Fruit fly (Drosophila melanogaster) whole organism, embryonic: ENCODE results near the gene CG46439.

Experiments used
- CG11093 ChIP-seq: fragments of 200-800 bp; sonication (Bioruptor generic); IDR thresholded peaks from 3 replicates; pipeline ENCODE4 v1.3.6; 2022; ENCODE audit warnings: missing biosample characterization, missing genetic modification characterization
- CG11398 ChIP-seq: fragments of 200-800 bp; sonication (Bioruptor generic); optimal IDR thresholded peaks from 2 replicates; lab custom pipeline; 2016; ENCODE audit warnings: missing biosample characterization, missing genetic modification characterization
- CG11456 ChIP-seq: fragments of 200-800 bp; sonication (Bioruptor generic); IDR thresholded peaks from 3 replicates; pipeline ENCODE4 v1.3.6; 2022; ENCODE audit warnings: missing biosample characterization, missing genetic modification characterization
- CG12071 ChIP-seq: fragments of 200-800 bp; sonication (Bioruptor generic); optimal IDR thresholded peaks from 3 replicates; lab custom pipeline; 2018; ENCODE audit warnings: missing biosample characterization, mild to moderate bottlenecking, missing genetic modification characterization
- CG1233 ChIP-seq: fragments of 200-800 bp; sonication (Bioruptor generic); optimal IDR thresholded peaks from 4 replicates; lab custom pipeline; 2018; ENCODE audit warnings: missing biosample characterization, mild to moderate bottlenecking, missing genetic modification characterization
- CG13123 ChIP-seq: fragments of 200-800 bp; sonication (Bioruptor generic); optimal IDR thresholded peaks from 2 replicates; lab custom pipeline; 2016; ENCODE audit warnings: missing biosample characterization, missing genetic modification characterization
- CG14441 ChIP-seq: fragments of 200-800 bp; sonication (Bioruptor generic); IDR thresholded peaks from 2 replicates; pipeline ENCODE4 v1.3.6; 2022; ENCODE audit warnings: missing biosample characterization, missing genetic modification characterization
- CG14710 ChIP-seq: fragments of 200-800 bp; sonication (Bioruptor generic); optimal IDR thresholded peaks from 3 replicates; lab custom pipeline; 2019; ENCODE audit warnings: missing biosample characterization, mild to moderate bottlenecking, missing genetic modification characterization, moderate library complexity
- CG18599 ChIP-seq: fragments of 200-800 bp; sonication (Bioruptor generic); optimal IDR thresholded peaks from 3 replicates; lab custom pipeline; 2017; ENCODE audit warnings: missing biosample characterization, missing genetic modification characterization, mild to moderate bottlenecking, moderate library complexity, missing genetic modification reagents
- CG2712 ChIP-seq: fragments of 200-800 bp; optimal IDR thresholded peaks from 3 replicates; lab custom pipeline; 2019; ENCODE audit warnings: missing biosample characterization, mild to moderate bottlenecking, missing genetic modification characterization, moderate library complexity
- CG30020 ChIP-seq: fragments of 200-800 bp; optimal IDR thresholded peaks from 2 replicates; lab custom pipeline; 2019; ENCODE audit warnings: missing biosample characterization, mild to moderate bottlenecking, missing genetic modification characterization, moderate library complexity
- CG32532 ChIP-seq: fragments of 200-800 bp; sonication (Bioruptor generic); IDR thresholded peaks from 2 replicates; pipeline ENCODE4 v1.3.6; 2022; ENCODE audit warnings: missing biosample characterization, missing genetic modification characterization
- CG34224 ChIP-seq: fragments of 200-800 bp; sonication (Bioruptor generic); IDR thresholded peaks from 3 replicates; pipeline ENCODE4 v1.3.6; 2022; ENCODE audit warnings: missing biosample characterization, missing genetic modification characterization; ENCODE audit not compliant: partially characterized antibody
- CG4360 ChIP-seq: fragments of 200-800 bp; sonication (Bioruptor generic); IDR thresholded peaks from 2 replicates; pipeline ENCODE4 v1.3.6; 2022; ENCODE audit warnings: missing biosample characterization, missing genetic modification characterization
- CG4617 ChIP-seq: fragments of 200-800 bp; sonication (Bioruptor generic); optimal IDR thresholded peaks from 3 replicates; lab custom pipeline; 2016; ENCODE audit warnings: missing biosample characterization, missing genetic modification characterization, borderline replicate concordance
- CG7839 ChIP-seq: fragments of 200-800 bp; sonication (Bioruptor generic); optimal IDR thresholded peaks from 3 replicates; lab custom pipeline; 2018; ENCODE audit warnings: missing biosample characterization, mild to moderate bottlenecking, missing genetic modification characterization, moderate library complexity
- CG8281 ChIP-seq: fragments of 200-800 bp; sonication (Bioruptor generic); optimal IDR thresholded peaks from 2 replicates; lab custom pipeline; 2018; ENCODE audit warnings: missing biosample characterization, mild to moderate bottlenecking, missing genetic modification characterization, moderate library complexity
- D19B ChIP-seq: fragments of 200-800 bp; sonication (Bioruptor generic); optimal IDR thresholded peaks from 2 replicates; lab custom pipeline; 2017; ENCODE audit warnings: missing biosample characterization, mild to moderate bottlenecking, missing genetic modification characterization
- Deaf1 ChIP-seq: fragments of 200-800 bp; optimal IDR thresholded peaks from 3 replicates; lab custom pipeline; 2019; ENCODE audit warnings: missing biosample characterization, mild to moderate bottlenecking, missing genetic modification characterization, moderate library complexity
- Dfd ChIP-seq, 2 experiments: fragments of >200 bp; optimal IDR thresholded peaks; 2 replicates each; lab custom pipeline; 2017; ENCODE audit warnings: missing biosample characterization in 2 of 2, missing genetic modification characterization in 2 of 2
- Dp ChIP-seq: fragments of 200-800 bp; sonication (Bioruptor generic); optimal IDR thresholded peaks from 2 replicates; lab custom pipeline; 2018; ENCODE audit warnings: missing biosample characterization, mild to moderate bottlenecking, missing genetic modification characterization, moderate library complexity
- Fer3 ChIP-seq: fragments of 200-800 bp; sonication (Bioruptor generic); optimal IDR thresholded peaks from 2 replicates; lab custom pipeline; 2018; ENCODE audit warnings: missing biosample characterization, mild to moderate bottlenecking, missing genetic modification characterization, moderate library complexity
- Hey ChIP-seq: fragments of 200-800 bp; sonication (Bioruptor generic); optimal IDR thresholded peaks from 3 replicates; lab custom pipeline; 2018; ENCODE audit warnings: missing biosample characterization, mild to moderate bottlenecking, missing genetic modification characterization
- Hr3 ChIP-seq: fragments of 200-800 bp; sonication (Bioruptor generic); optimal IDR thresholded peaks from 3 replicates; lab custom pipeline; 2016; ENCODE audit warnings: missing biosample characterization, missing genetic modification characterization
- Hsf ChIP-seq: fragments of 200-800 bp; sonication (Bioruptor generic); optimal IDR thresholded peaks from 3 replicates; lab custom pipeline; 2016; ENCODE audit warnings: missing biosample characterization, missing genetic modification characterization
- Lhr ChIP-seq: fragments of 200-800 bp; sonication (Bioruptor generic); optimal IDR thresholded peaks from 3 replicates; lab custom pipeline; 2017; ENCODE audit warnings: mild to moderate bottlenecking, missing biosample characterization, missing genetic modification reagents, missing genetic modification characterization
- NC2α ChIP-seq: fragments of 200-800 bp; sonication (Bioruptor generic); optimal IDR thresholded peaks from 2 replicates; lab custom pipeline; 2016; ENCODE audit warnings: missing biosample characterization, missing genetic modification characterization
- NfI ChIP-seq: fragments of 200-800 bp; sonication (Bioruptor generic); optimal IDR thresholded peaks from 3 replicates; lab custom pipeline; 2018; ENCODE audit warnings: missing biosample characterization, mild to moderate bottlenecking, missing genetic modification characterization, moderate library complexity
- Oli ChIP-seq: fragments of 200-800 bp; sonication (Bioruptor generic); optimal IDR thresholded peaks from 2 replicates; lab custom pipeline; 2018; ENCODE audit warnings: missing biosample characterization, mild to moderate bottlenecking, missing genetic modification characterization, moderate library complexity
- Six4 ChIP-seq: fragments of 200-800 bp; sonication (Bioruptor generic); optimal IDR thresholded peaks from 2 replicates; lab custom pipeline; 2016; ENCODE audit warnings: missing biosample characterization, missing genetic modification characterization
- ap ChIP-seq: fragments of 200-800 bp; sonication (Bioruptor generic); IDR thresholded peaks from 2 replicates; pipeline ENCODE4 v1.3.6; 2022; ENCODE audit warnings: missing biosample characterization, missing genetic modification characterization
- caup ChIP-seq: fragments of 200-800 bp; sonication (Bioruptor generic); optimal IDR thresholded peaks from 3 replicates; lab custom pipeline; 2017; ENCODE audit warnings: missing biosample characterization, mild to moderate bottlenecking, missing genetic modification characterization, moderate library complexity; ENCODE audit not compliant: severe bottlenecking
- danr ChIP-seq: fragments of 200-800 bp; sonication (Bioruptor generic); IDR thresholded peaks from 2 replicates; pipeline ENCODE4 v1.3.6; 2022; ENCODE audit warnings: missing biosample characterization, missing genetic modification characterization
- dimm ChIP-seq: fragments of 200-800 bp; sonication (Bioruptor generic); IDR thresholded peaks from 2 replicates; pipeline ENCODE4 v1.3.6; 2022; ENCODE audit warnings: missing biosample characterization, missing genetic modification characterization
- fru ChIP-seq: fragments of >200 bp; optimal IDR thresholded peaks from 2 replicates; lab custom pipeline; 2017
- ftz-f1 ChIP-seq: fragments of 200-800 bp; sonication (Bioruptor generic); optimal IDR thresholded peaks from 2 replicates; lab custom pipeline; 2016; ENCODE audit warnings: missing biosample characterization, missing genetic modification characterization
- hth ChIP-seq: fragments of >200 bp; optimal IDR thresholded peaks from 2 replicates; lab custom pipeline; 2017; ENCODE audit warnings: inconsistent platforms
- jigr1 ChIP-seq: fragments of 200-800 bp; sonication (Bioruptor generic); IDR thresholded peaks from 3 replicates; pipeline ENCODE4 v1.3.6; 2022; ENCODE audit warnings: missing biosample characterization, missing genetic modification characterization
- kay ChIP-seq: fragments of 200-800 bp; sonication (Bioruptor generic); optimal IDR thresholded peaks from 2 replicates; lab custom pipeline; 2016; ENCODE audit warnings: missing biosample characterization, missing genetic modification characterization
- knrl ChIP-seq: fragments of 200-800 bp; sonication (Bioruptor generic); IDR thresholded peaks from 3 replicates; pipeline ENCODE4 v1.3.6; 2022; ENCODE audit warnings: missing biosample characterization, missing genetic modification characterization; ENCODE audit not compliant: partially characterized antibody
- lov ChIP-seq, 2 experiments: fragments of 200-800 bp in 1 of 2; fragments of >200 bp in 1 of 2; sonication (Bioruptor generic) in 1 of 2; IDR thresholded peaks in 1 of 2; optimal IDR thresholded peaks in 1 of 2; 2 replicates in 1 of 2; 3 replicates in 1 of 2; pipeline versions ENCODE4 v1.3.6 to Lab custom; 2017 to 2022; ENCODE audit warnings: missing biosample characterization in 1 of 2, missing genetic modification characterization in 1 of 2
- mirr ChIP-seq: fragments of 200-800 bp; sonication (Bioruptor generic); optimal IDR thresholded peaks from 3 replicates; lab custom pipeline; 2018; ENCODE audit warnings: missing biosample characterization, mild to moderate bottlenecking, missing genetic modification characterization
- sisA ChIP-seq: fragments of 200-800 bp; sonication (Bioruptor generic); IDR thresholded peaks from 2 replicates; pipeline ENCODE4 v1.3.6; 2022; ENCODE audit warnings: missing biosample characterization, missing genetic modification characterization
- sna ChIP-seq: fragments of 200-800 bp; sonication (Bioruptor generic); IDR thresholded peaks from 2 replicates; pipeline ENCODE4 v1.3.6; 2022; ENCODE audit warnings: missing biosample characterization, missing genetic modification characterization; ENCODE audit not compliant: partially characterized antibody
- toy ChIP-seq: fragments of 200-800 bp; sonication (Bioruptor generic); IDR thresholded peaks from 2 replicates; pipeline ENCODE4 v1.3.6; 2022; ENCODE audit warnings: missing biosample characterization, missing genetic modification characterization
- tup ChIP-seq: fragments of 200-800 bp; sonication (Bioruptor generic); optimal IDR thresholded peaks from 2 replicates; lab custom pipeline; 2016; ENCODE audit warnings: missing biosample characterization, mild to moderate bottlenecking, missing genetic modification characterization, moderate library complexity
- vnd ChIP-seq: fragments of 200-800 bp; sonication (Bioruptor generic); IDR thresholded peaks from 3 replicates; pipeline ENCODE4 v1.3.6; 2022; ENCODE audit warnings: missing biosample characterization, missing genetic modification characterization; ENCODE audit not compliant: partially characterized antibody
- zfh2 ChIP-seq: fragments of 200-800 bp; sonication (Bioruptor generic); optimal IDR thresholded peaks from 2 replicates; lab custom pipeline; 2016; ENCODE audit warnings: missing biosample characterization, missing genetic modification characterization

The CG46439 gene

DNA sequence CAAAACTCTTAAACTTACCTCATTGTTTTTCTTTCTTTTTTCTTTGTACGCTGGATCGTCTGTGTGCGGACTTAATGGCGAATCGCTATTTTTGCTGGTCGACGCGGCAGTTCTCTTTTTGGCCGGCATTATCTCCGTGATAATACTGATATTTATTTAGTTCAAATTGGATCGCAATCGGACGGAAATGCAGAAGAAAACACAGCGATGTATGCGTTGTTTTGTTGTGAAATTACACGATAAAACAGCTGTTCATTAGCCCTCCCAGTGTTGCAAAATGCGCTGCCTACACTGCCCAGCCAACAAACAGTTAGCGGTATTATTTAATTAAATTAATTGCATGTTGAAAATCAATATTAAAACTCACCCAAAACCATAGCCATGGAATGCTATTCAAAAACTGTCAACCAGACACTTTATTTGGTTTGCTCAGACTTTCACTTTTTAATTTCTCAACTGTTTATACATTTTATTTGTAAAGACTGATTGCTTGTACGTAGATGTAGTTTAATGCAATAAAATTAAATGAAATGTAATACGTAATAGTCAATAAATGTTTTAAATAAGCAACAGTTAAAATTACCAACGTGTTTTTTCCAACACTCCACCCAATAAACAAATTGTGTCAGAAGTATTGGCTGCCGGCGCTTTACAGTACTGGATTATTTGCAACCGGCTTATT is 2.1 kb upstream of the CG46439 start, which contains the start of the genes Irbp18 and APP-BP1 (continued):
- peak; percentile 95 for TF ChIP-seq Hr3 (GFP tag; lab: Kevin White, UChicago)
- TF ChIP-seq CG11398 (GFP tag; lab: Kevin White, UChicago) = peak; percentile 83
- TF ChIP-seq sisA (GFP tag; lab: Robert Waterston, UW) = peak; percentile 84
- TF ChIP-seq toy = peak; percentile 54; the same call in 1 of the 2 replicates
- TF ChIP-seq NC2α (GFP tag; lab: Kevin White, UChicago) = peak; percentile 84
- peak; percentile 90 for TF ChIP-seq Fer3
- TF ChIP-seq CG2712 (tag; lab: Kevin White, UChicago) = peak; percentile 93
- peak; percentile 74 for TF ChIP-seq Deaf1 (tag; lab: Kevin White, UChicago)
- TF ChIP-seq ftz-f1 = peak; percentile 16
- peak; percentile 67 for TF ChIP-seq ap (GFP tag; lab: Robert Waterston, UW)
- TF ChIP-seq Hey (tag; lab: Kevin White, UChicago) = peak; percentile 69
- peak; percentile 86 for TF ChIP-seq D19B
- TF ChIP-seq CG18599 (GFP tag; lab: Kevin White, UChicago) = peak; percentile 95
- peak; percentile 89 for TF ChIP-seq CG32532 (GFP tag; lab: Robert Waterston, UW)
- peak; percentile 71; the same call in 1 of the 3 replicates for TF ChIP-seq CG11093 (GFP tag; lab: Robert Waterston, UW)
- no peak for TF ChIP-seq CG34224 (GFP tag; lab: Robert Waterston, UW)
- no peak for TF ChIP-seq fru
- TF ChIP-seq CG13123 (GFP tag; lab: Kevin White, UChicago) = peak; percentile 84
- TF ChIP-seq CG7839 (tag; lab: Kevin White, UChicago) = peak; percentile 94
- TF ChIP-seq caup (GFP tag; lab: Kevin White, UChicago) = peak; percentile 95
- peak; percentile 92 for TF ChIP-seq tup (GFP tag; lab: Kevin White, UChicago)
- peak; percentile 87 for TF ChIP-seq CG14441
- TF ChIP-seq CG1233 (GFP tag; lab: Kevin White, UChicago) = peak; percentile 94
- TF ChIP-seq CG4360 (GFP tag; lab: Robert Waterston, UW) = 0 out of 2 replicates have a peak, but pooled peaks have one; percentile 30
- peak; percentile 79 for TF ChIP-seq CG30020 (tag; lab: Kevin White, UChicago)
- TF ChIP-seq CG4617 (GFP tag; lab: Kevin White, UChicago) = peak; percentile 93
- TF ChIP-seq CG11456 = peak; percentile 87
- TF ChIP-seq knrl = no peak
- TF ChIP-seq kay = peak; percentile 93
- peak; percentile 81 for TF ChIP-seq danr (GFP tag; lab: Robert Waterston, UW)
- TF ChIP-seq mirr (GFP tag; lab: Kevin White, UChicago) = peak; percentile 80
- peak; percentile 54; the same call in 1 of the 3 replicates for TF ChIP-seq jigr1
- TF ChIP-seq lov (optimal IDR thresholded peaks at IDR 0.05; lab: Kevin White, UChicago) = no peak
- TF ChIP-seq lov (GFP tag; IDR thresholded peaks at IDR 0.05; lab: Robert Waterston, UW) = peak; percentile 49; the same call in 1 of the 3 replicates
- TF ChIP-seq Dfd (GFP tag; optimal IDR thresholded peaks at IDR 0.05; lab: Kevin White, UChicago) = no peak
- TF ChIP-seq NfI = peak; percentile 95
- TF ChIP-seq sna = no peak
- TF ChIP-seq Dp (GFP tag; lab: Kevin White, UChicago) = peak; percentile 32
- TF ChIP-seq zfh2 (GFP tag; lab: Kevin White, UChicago) = peak; percentile 96
- peak; percentile 79 for TF ChIP-seq CG8281 (tag; lab: Kevin White, UChicago)
- peak; percentile 94 for TF ChIP-seq Six4
- peak; percentile 83 for TF ChIP-seq CG12071
- TF ChIP-seq vnd (GFP tag; lab: Robert Waterston, UW) = no peak
- no peak for TF ChIP-seq hth
- TF ChIP-seq Oli (tag; lab: Kevin White, UChicago) = peak; percentile 93
- TF ChIP-seq CG14710 (tag; lab: Kevin White, UChicago) = peak; percentile 94
- peak; percentile 84 for TF ChIP-seq Lhr (GFP tag; lab: Kevin White, UChicago)
- TF ChIP-seq Hsf (GFP tag; lab: Kevin White, UChicago) = peak; percentile 97
- TF ChIP-seq dimm (GFP tag; lab: Robert Waterston, UW) = peak; percentile 59; the same call in 1 of the 2 replicates
